Worm (Caenorhabditis elegans) whole organism, L4 larva: ENCODE results near the gene F43E2.11.

ENCODE experiments used
- ZK337.2 ChIP-seq: fragments of 200-800 bp; sonication (Bioruptor generic); IDR thresholded peaks from 2 replicates; pipeline ENCODE4 v1.3.6; 2022; ENCODE audit warnings: missing genetic modification reagents, missing genetic modification characterization, missing compliant biosample characterization
- ZK546.5 ChIP-seq, 2 experiments: sonication (generic microtip); optimal IDR thresholded peaks; 2 replicates each; lab custom pipeline; 2017; ENCODE audit warnings: missing biosample characterization in 2 of 2, missing genetic modification characterization in 2 of 2
- aly-2 ChIP-seq: sonication (generic microtip); optimal IDR thresholded peaks from 2 replicates; lab custom pipeline; 2018; ENCODE audit warnings: missing biosample characterization, missing genetic modification characterization
- daf-16 ChIP-seq, 3 experiments: sonication (generic microtip); optimal IDR thresholded peaks; 2 replicates each; lab custom pipeline; 2016 to 2017; ENCODE audit warnings: missing genetic modification characterization in 3 of 3, missing genetic modification reagents in 3 of 3, mild to moderate bottlenecking in 2 of 3, missing compliant biosample characterization in 2 of 3, missing biosample characterization in 1 of 3, moderate library complexity in 1 of 3
- duxl-1 ChIP-seq: sonication (generic microtip); optimal IDR thresholded peaks from 2 replicates; lab custom pipeline; 2016; ENCODE audit warnings: mild to moderate bottlenecking, missing genetic modification characterization, moderate library complexity, missing compliant biosample characterization; ENCODE audit not compliant: poor library complexity
- egl-27 ChIP-seq: sonication (generic microtip); optimal IDR thresholded peaks from 3 replicates; lab custom pipeline; 2017; ENCODE audit warnings: missing biosample characterization, missing genetic modification reagents, missing genetic modification characterization
- fkh-10 ChIP-seq: fragments of 150-350 bp; optimal IDR thresholded peaks from 2 replicates; lab custom pipeline; 2014; ENCODE audit warnings: missing biosample characterization, missing genetic modification reagents, missing genetic modification characterization
- hif-1 ChIP-seq, 2 experiments: sonication (generic microtip); optimal IDR thresholded peaks; 2 replicates each; lab custom pipeline; 2016 to 2017; ENCODE audit warnings: missing compliant biosample characterization in 2 of 2, missing genetic modification characterization in 2 of 2, missing genetic modification reagents in 2 of 2, missing genotype in 2 of 2, mild to moderate bottlenecking in 1 of 2
- lsy-2 ChIP-seq, 2 experiments: fragments of 150-350 bp in 1 of 2; sonication (generic microtip) in 1 of 2; optimal IDR thresholded peaks; 2 replicates each; lab custom pipeline; 2014 to 2017; ENCODE audit warnings: missing biosample characterization in 2 of 2, missing genetic modification characterization in 2 of 2
- mdl-1 ChIP-seq, 2 experiments: fragments of 150-350 bp in 1 of 2; sonication (generic microtip) in 1 of 2; optimal IDR thresholded peaks; 2 replicates each; lab custom pipeline; 2014 to 2017; ENCODE audit warnings: missing biosample characterization in 2 of 2, missing genetic modification characterization in 2 of 2
- mxl-3 ChIP-seq: fragments of 200-800 bp; sonication (Bioruptor generic); optimal IDR thresholded peaks from 2 replicates; lab custom pipeline; 2018; ENCODE audit warnings: mild to moderate bottlenecking, missing genetic modification characterization, missing compliant biosample characterization
- nhr-76 ChIP-seq: fragments of 150-350 bp; optimal IDR thresholded peaks from 2 replicates; lab custom pipeline; 2014; ENCODE audit warnings: missing biosample characterization, missing genetic modification characterization
- skn-1 ChIP-seq: fragments of 150-350 bp; optimal IDR thresholded peaks from 2 replicates; lab custom pipeline; 2014; ENCODE audit warnings: missing biosample characterization, missing genetic modification characterization
- unc-62 ChIP-seq, 3 experiments: fragments of 150-350 bp in 1 of 3; sonication (generic microtip); optimal IDR thresholded peaks in 2 of 3; peaks in 1 of 3; 1 replicate in 1 of 3; 2 replicates in 2 of 3; lab custom pipeline; 2014 to 2017; ENCODE audit warnings: missing biosample characterization in 3 of 3, missing genetic modification characterization in 3 of 3, missing genetic modification reagents in 3 of 3, missing genotype in 1 of 3

- no peak for TF ChIP-seq mxl-3 (GFP tag; lab: Kevin White, UChicago)
- no peak for TF ChIP-seq lsy-2 (tag; optimal IDR thresholded peaks at IDR 0.05; lab: Kevin White, UChicago)
- no peak for TF ChIP-seq ZK337.2
- no peak for TF ChIP-seq skn-1 (tag; lab: Kevin White, UChicago)
- TF ChIP-seq unc-62 (GFP tag; optimal IDR thresholded peaks at IDR 0.05 in 1 of 2; lab: Kevin White, UChicago), result no peak
- TF ChIP-seq unc-62 (tag; optimal IDR thresholded peaks at IDR 0.05; lab: Kevin White, UChicago), result no peak
- no peak for TF ChIP-seq aly-2 (tag; lab: Kevin White, UChicago)
- TF ChIP-seq ZK546.5 (tag; optimal IDR thresholded peaks at IDR 0.05; lab: Kevin White, UChicago), result no peak
- TF ChIP-seq egl-27 (tag; lab: Kevin White, UChicago), result no peak
- no peak for TF ChIP-seq nhr-76 (tag; lab: Kevin White, UChicago)
- TF ChIP-seq fkh-10, result no peak
- no peak for TF ChIP-seq duxl-1
- TF ChIP-seq hif-1 (tag; optimal IDR thresholded peaks at IDR 0.05; lab: Kevin White, UChicago), result no peak
- no peak for TF ChIP-seq mdl-1 (tag; optimal IDR thresholded peaks at IDR 0.05; lab: Kevin White, UChicago)
- TF ChIP-seq daf-16 (GFP tag; optimal IDR thresholded peaks at IDR 0.05; lab: Kevin White, UChicago), result no peak
- no peak for TF ChIP-seq daf-16 (tag; optimal IDR thresholded peaks at IDR 0.05; lab: Kevin White, UChicago)
Measured at ce11 chrII:7331224-7331623, 38.9 kb downstream of the F43E2.11 start, which contains the start of gene npax-1.
